Fruit fly (Drosophila melanogaster) S2 (cell line): ENCODE measurements around the gene CG3662.

Source experiments
- CG8478 ChIP-seq: fragments of >200 bp; optimal IDR thresholded peaks from 2 replicates; lab custom pipeline; 2018
- CTCF ChIP-seq, 2 experiments: fragments of >200 bp; optimal IDR thresholded peaks; 2 replicates each; lab custom pipeline; 2018

Gene CG3662

DNA sequence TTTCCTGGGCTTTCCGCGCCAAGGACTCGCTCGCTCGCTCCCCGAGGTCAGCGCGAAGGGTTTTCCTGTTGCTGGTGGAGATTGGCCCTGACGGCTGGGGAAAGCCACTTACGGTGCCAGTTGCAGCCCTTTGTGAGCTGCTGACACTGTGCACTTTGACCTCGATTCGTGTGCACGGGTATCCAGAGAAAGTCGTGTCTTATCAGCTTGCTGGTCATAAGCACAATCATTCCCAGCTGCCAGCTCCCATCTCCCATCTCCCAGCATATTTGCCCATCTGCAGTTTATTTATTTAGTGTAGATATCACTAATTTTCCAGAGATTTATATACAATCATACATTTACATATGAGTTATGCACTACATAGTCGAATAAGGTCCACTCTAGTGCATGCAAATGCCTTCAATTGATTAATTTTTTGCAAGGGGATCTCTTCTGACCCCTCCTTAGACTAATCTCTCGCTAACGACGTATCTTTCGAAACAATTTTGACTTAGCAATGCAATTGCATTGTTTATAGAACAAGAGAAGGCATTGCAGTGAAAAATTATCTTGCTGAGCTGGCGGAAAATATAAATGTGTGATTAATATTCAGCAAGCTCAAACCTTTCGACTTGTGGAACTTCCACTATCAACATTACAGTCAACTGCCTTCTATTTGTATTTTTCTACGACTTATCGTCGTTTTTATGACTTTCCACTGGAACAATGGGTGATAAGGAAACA lies 1.1 kb downstream of the CG3662 start:
- TF ChIP-seq CG8478 (no peak), CTCF (optimal IDR thresholded peaks at IDR 0.05; lab: Kevin White, UChicago) (no peak)

- TF ChIP-seq CG8478 (no peak), CTCF (optimal IDR thresholded peaks at IDR 0.05; lab: Kevin White, UChicago) (peak; percentile 59 to 65)
Observed at dm6 chr2L:825768-826263, 4.7 kb downstream of the CG3662 start, which contains the start of the genes CG3862 and dock. CG3862 (minus strand) TSS chr2L:825861. dock (plus strand) TSS chr2L:825969.

dm6 chr2L:826388-826787 lies 5.3 kb downstream of the CG3662 start:
- TF ChIP-seq CG8478 (no peak), CTCF (optimal IDR thresholded peaks at IDR 0.05; lab: Kevin White, UChicago) (no peak)

- no peak for TF ChIP-seq CTCF (optimal IDR thresholded peaks at IDR 0.05; lab: Kevin White, UChicago)
- no peak for TF ChIP-seq CG8478
Observed at dm6 chr2L:827049-827448, 6.0 kb downstream of the CG3662 start.

DNA sequence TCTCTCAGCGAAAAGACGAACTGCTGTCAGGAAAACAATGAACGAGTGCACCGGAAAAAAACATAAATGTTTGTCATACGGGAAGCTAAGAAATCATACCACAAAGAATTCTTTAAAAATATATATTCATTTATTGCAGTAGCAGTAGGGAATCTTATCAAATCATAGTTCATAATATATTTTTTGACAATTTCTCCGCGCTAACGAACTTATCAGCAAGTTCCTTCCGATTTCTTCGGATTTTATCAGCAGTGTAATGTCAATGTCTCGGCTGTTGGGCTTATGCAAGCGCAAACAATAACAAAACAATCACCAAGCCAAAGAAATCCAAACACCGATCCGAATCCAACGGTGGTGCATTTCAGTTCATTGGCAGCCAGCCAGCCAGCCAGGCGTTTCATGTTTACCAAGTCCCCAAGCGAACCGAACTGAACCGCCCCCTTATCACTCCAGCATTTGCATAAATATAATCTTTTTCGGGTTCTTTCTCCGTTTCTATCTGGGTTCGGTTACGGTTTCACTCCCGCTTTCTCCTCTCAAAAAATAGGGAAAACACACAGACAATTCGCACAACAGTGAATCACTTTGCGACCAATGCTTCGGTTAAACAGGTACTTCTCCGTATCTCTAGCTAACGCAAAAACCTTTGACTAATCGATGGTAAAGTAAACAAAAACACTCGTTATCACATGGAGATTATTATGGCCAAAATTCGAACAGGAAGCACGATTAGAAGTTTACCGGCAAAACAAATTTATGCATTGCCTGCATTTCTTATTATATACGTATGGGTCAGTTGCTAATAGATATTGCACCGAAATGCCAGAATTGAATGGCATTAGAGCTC lies 6.7 kb downstream of the CG3662 start:
- no peak for TF ChIP-seq CTCF (optimal IDR thresholded peaks at IDR 0.05; lab: Kevin White, UChicago)
- TF ChIP-seq CG8478: no peak

dm6 chr2L:837989-838388 lies 16.9 kb downstream of the CG3662 start:
- no peak for TF ChIP-seq CTCF (optimal IDR thresholded peaks at IDR 0.05; lab: Kevin White, UChicago)
- no peak for TF ChIP-seq CG8478

- no peak for TF ChIP-seq CG8478
- no peak for TF ChIP-seq CTCF (optimal IDR thresholded peaks at IDR 0.05; lab: Kevin White, UChicago)
Observed at dm6 chr2L:838786-839185, 17.7 kb downstream of the CG3662 start.

- TF ChIP-seq CG8478: no peak
- no peak for TF ChIP-seq CTCF (optimal IDR thresholded peaks at IDR 0.05; lab: Kevin White, UChicago)
Observed at dm6 chr2L:840022-840421, 18.9 kb downstream of the CG3662 start.

dm6 chr2L:840716-841115 lies 19.6 kb downstream of the CG3662 start:
- no peak for TF ChIP-seq CG8478
- TF ChIP-seq CTCF (optimal IDR thresholded peaks at IDR 0.05; lab: Kevin White, UChicago): no peak

dm6 chr2L:841708-842107 lies 20.6 kb downstream of the CG3662 start:
- TF ChIP-seq CTCF (optimal IDR thresholded peaks at IDR 0.05; lab: Kevin White, UChicago) (no peak), CG8478 (no peak)

DNA sequence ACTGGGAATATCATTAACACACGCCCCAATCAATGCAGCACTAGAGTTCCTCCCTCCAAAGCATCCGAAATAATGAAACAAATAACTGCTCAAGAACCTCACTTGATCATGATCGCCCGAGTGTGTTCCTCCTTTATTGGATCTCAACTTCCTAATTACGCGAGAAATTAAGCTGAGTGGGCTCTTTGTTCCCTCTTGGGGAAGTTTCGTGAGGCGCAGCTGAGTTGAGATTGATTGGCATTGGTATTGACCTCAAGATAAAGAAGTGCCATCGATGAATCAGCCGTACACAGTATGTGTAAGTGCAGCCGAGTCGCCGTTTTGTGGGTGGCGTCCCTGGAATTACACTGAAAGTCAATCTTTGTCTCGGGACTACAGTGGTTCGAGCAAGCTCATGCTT lies 21.8 kb downstream of the CG3662 start:
- TF ChIP-seq CG8478 (no peak), CTCF (optimal IDR thresholded peaks at IDR 0.05; lab: Kevin White, UChicago) (no peak)

dm6 chr2L:843301-843700 lies 22.2 kb downstream of the CG3662 start:
- TF ChIP-seq CTCF (optimal IDR thresholded peaks at IDR 0.05; lab: Kevin White, UChicago) (no peak), CG8478 (no peak)

DNA sequence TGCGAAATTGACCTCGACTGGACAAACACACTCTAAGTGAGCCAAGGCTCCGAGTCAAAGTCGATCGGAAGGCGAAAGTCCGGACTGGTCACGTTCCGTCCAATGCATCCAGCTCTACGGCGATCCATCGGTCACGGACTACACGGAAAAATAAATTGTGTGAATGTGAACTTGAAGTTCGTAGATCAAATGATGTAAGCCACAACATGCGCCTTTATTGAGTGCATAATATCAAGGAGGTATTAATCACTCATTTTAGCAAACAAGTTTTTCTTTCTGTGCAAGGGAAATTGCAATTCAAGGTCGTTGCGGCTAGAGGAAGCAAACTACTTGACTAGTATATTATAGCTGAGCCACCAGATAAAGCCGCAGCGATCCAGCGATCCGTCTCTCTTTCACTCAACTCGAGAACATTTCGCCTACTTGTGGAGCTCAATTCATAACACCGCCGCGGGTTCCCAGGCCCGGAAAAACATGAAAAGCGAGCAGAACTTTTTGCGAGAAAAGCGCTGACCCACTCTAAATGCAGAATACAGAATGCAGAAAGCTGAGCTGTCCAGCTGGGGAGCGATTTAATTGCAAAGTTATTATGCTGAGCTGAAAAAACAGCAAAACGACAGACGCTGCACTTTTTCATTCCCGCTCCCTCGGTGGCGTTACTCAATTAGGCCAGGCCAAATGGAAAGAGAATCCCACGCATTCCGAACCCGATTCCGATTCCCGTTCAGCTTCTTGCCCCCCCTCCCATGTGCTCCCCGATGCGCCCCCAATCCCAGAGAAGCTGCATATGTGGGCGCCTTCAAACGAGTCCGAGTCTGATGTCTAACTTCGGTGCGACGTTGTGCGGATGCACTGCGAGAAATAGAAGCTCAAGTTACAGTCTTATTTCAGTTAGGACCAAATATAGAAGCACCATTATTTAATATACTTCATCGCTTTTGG lies 23.0 kb downstream of the CG3662 start:
- TF ChIP-seq CG8478 (no peak), CTCF (optimal IDR thresholded peaks at IDR 0.05; lab: Kevin White, UChicago) (no peak)

dm6 chr2L:845341-846004 lies 24.4 kb downstream of the CG3662 start:
- TF ChIP-seq CTCF (optimal IDR thresholded peaks at IDR 0.05; lab: Kevin White, UChicago): no peak
- TF ChIP-seq CG8478: no peak
